Worm (Caenorhabditis elegans) whole organism, L2 larva: Measurements from ENCODE around the gene col-123.
A peak's percentile ranks its signal among the peaks of the same experiment; 100 is the strongest.

Experiments used
- C34F6.9 ChIP-seq: fragments of 150-350 bp; optimal IDR thresholded peaks from 2 replicates; lab custom pipeline; 2014; ENCODE audit warnings: missing biosample characterization, missing genetic modification characterization
- F13H6.1 ChIP-seq: sonication (generic microtip); optimal IDR thresholded peaks from 2 replicates; lab custom pipeline; 2016; ENCODE audit warnings: missing genetic modification characterization, missing compliant biosample characterization
- R02D3.7 ChIP-seq: fragments of 150-350 bp; optimal IDR thresholded peaks from 2 replicates; lab custom pipeline; 2014; ENCODE audit warnings: missing biosample characterization, missing genetic modification characterization
- Y55F3AM.14 ChIP-seq: fragments of 200-800 bp; sonication (Bioruptor generic); optimal IDR thresholded peaks from 2 replicates; lab custom pipeline; 2018; ENCODE audit warnings: mild to moderate bottlenecking, missing genetic modification characterization, missing compliant biosample characterization
- ZK546.5 ChIP-seq: sonication (generic microtip); optimal IDR thresholded peaks from 2 replicates; lab custom pipeline; 2017; ENCODE audit warnings: missing biosample characterization, missing genetic modification characterization
- alr-1 ChIP-seq: fragments of 150-350 bp; optimal IDR thresholded peaks from 2 replicates; lab custom pipeline; 2014; ENCODE audit warnings: missing biosample characterization, missing genetic modification characterization
- aly-2 ChIP-seq: fragments of 150-350 bp; optimal IDR thresholded peaks from 2 replicates; lab custom pipeline; 2014; ENCODE audit warnings: missing biosample characterization, missing genetic modification characterization
- blmp-1 ChIP-seq: sonication (generic microtip); optimal IDR thresholded peaks from 2 replicates; lab custom pipeline; 2017; ENCODE audit warnings: missing genetic modification characterization, mild to moderate bottlenecking, missing compliant biosample characterization, antibody characterized with exemption, moderate library complexity; ENCODE audit not compliant: insufficient read depth
- ceh-16 ChIP-seq: fragments of 150-350 bp; optimal IDR thresholded peaks from 2 replicates; lab custom pipeline; 2014; ENCODE audit warnings: missing biosample characterization, missing genetic modification characterization
- ceh-82 ChIP-seq: fragments of 150-350 bp; optimal IDR thresholded peaks from 2 replicates; lab custom pipeline; 2014; ENCODE audit warnings: missing biosample characterization, missing genetic modification characterization
- crh-2 ChIP-seq: sonication (generic microtip); optimal IDR thresholded peaks from 2 replicates; lab custom pipeline; 2017; ENCODE audit warnings: missing biosample characterization, missing genetic modification characterization
- egl-27 ChIP-seq: sonication (generic microtip); optimal IDR thresholded peaks from 3 replicates; lab custom pipeline; 2017; ENCODE audit warnings: missing biosample characterization, missing genetic modification reagents, missing genetic modification characterization
- elt-1 ChIP-seq: fragments of 150-350 bp; optimal IDR thresholded peaks from 2 replicates; lab custom pipeline; 2014; ENCODE audit warnings: missing biosample characterization, missing genetic modification characterization
- elt-3 ChIP-seq: sonication (generic microtip); optimal IDR thresholded peaks from 2 replicates; lab custom pipeline; 2017; ENCODE audit warnings: missing biosample characterization, missing genetic modification characterization
- fos-1 ChIP-seq: fragments of 150-350 bp; optimal IDR thresholded peaks from 2 replicates; lab custom pipeline; 2014; ENCODE audit warnings: missing biosample characterization, missing genetic modification characterization
- gmeb-1 ChIP-seq: fragments of 150-350 bp; optimal IDR thresholded peaks from 2 replicates; lab custom pipeline; 2014; ENCODE audit warnings: missing biosample characterization, missing genetic modification characterization
- lin-39 ChIP-seq: fragments of 150-350 bp; optimal IDR thresholded peaks from 2 replicates; lab custom pipeline; 2014; ENCODE audit warnings: missing biosample characterization, missing genetic modification reagents, missing genetic modification characterization
- lsy-2 ChIP-seq, 2 experiments: fragments of 150-350 bp in 1 of 2; sonication (generic microtip) in 1 of 2; optimal IDR thresholded peaks; 2 replicates each; lab custom pipeline; 2014 to 2017; ENCODE audit warnings: missing biosample characterization in 2 of 2, missing genetic modification characterization in 2 of 2
- mbf-1 ChIP-seq: sonication (generic microtip); optimal IDR thresholded peaks from 2 replicates; lab custom pipeline; 2017; ENCODE audit warnings: missing biosample characterization, missing genetic modification characterization
- mdl-1 ChIP-seq, 2 experiments: fragments of 150-350 bp in 1 of 2; sonication (generic microtip) in 1 of 2; optimal IDR thresholded peaks; 2 replicates each; lab custom pipeline; 2017; ENCODE audit warnings: missing biosample characterization in 2 of 2, missing genetic modification characterization in 2 of 2
- nhr-12 ChIP-seq: fragments of 150-350 bp; optimal IDR thresholded peaks from 2 replicates; lab custom pipeline; 2014; ENCODE audit warnings: missing biosample characterization, missing genetic modification characterization
- nhr-129 ChIP-seq: fragments of 150-350 bp; optimal IDR thresholded peaks from 2 replicates; lab custom pipeline; 2014; ENCODE audit warnings: missing biosample characterization, missing genetic modification characterization
- nhr-23 ChIP-seq: fragments of 150-350 bp; optimal IDR thresholded peaks from 2 replicates; lab custom pipeline; 2014; ENCODE audit warnings: missing biosample characterization, missing genetic modification reagents, missing genetic modification characterization
- nhr-237 ChIP-seq: fragments of 150-350 bp; optimal IDR thresholded peaks from 2 replicates; lab custom pipeline; 2014; ENCODE audit warnings: missing biosample characterization, missing genetic modification characterization
- nhr-25 ChIP-seq: fragments of 150-350 bp; sonication (generic microtip); optimal IDR thresholded peaks from 3 replicates; lab custom pipeline; 2014; ENCODE audit warnings: missing biosample characterization, missing genetic modification characterization
- nhr-6 ChIP-seq: fragments of 150-350 bp; optimal IDR thresholded peaks from 2 replicates; lab custom pipeline; 2014; ENCODE audit warnings: missing biosample characterization, missing genetic modification characterization
- nhr-77 ChIP-seq: fragments of 150-350 bp; optimal IDR thresholded peaks from 2 replicates; lab custom pipeline; 2014; ENCODE audit warnings: missing biosample characterization, missing genetic modification characterization
- peb-1 ChIP-seq: fragments of 150-350 bp; optimal IDR thresholded peaks from 2 replicates; lab custom pipeline; 2014; ENCODE audit warnings: missing biosample characterization, missing genetic modification characterization
- sma-9 ChIP-seq, 2 experiments: fragments of 150-350 bp in 1 of 2; sonication (generic microtip) in 1 of 2; optimal IDR thresholded peaks; 2 replicates each; lab custom pipeline; 2014 to 2016; ENCODE audit warnings: missing genetic modification characterization in 2 of 2, mild to moderate bottlenecking in 1 of 2, missing biosample characterization in 1 of 2, missing compliant biosample characterization in 1 of 2, missing genetic modification reagents in 1 of 2, moderate library complexity in 1 of 2
- unc-39 ChIP-seq: fragments of 150-350 bp; optimal IDR thresholded peaks from 2 replicates; lab custom pipeline; 2014; ENCODE audit warnings: missing biosample characterization, missing genetic modification characterization
- unc-55 ChIP-seq: fragments of 150-350 bp; sonication (generic microtip); optimal IDR thresholded peaks from 3 replicates; lab custom pipeline; 2014; ENCODE audit warnings: missing biosample characterization, missing genetic modification reagents, missing genetic modification characterization
- unc-62 ChIP-seq: fragments of 150-350 bp; optimal IDR thresholded peaks from 2 replicates; lab custom pipeline; 2014; ENCODE audit warnings: missing biosample characterization, missing genetic modification reagents, missing genetic modification characterization
- ztf-1 ChIP-seq: fragments of 200-800 bp; sonication (Bioruptor generic); conservative IDR thresholded peaks from 2 replicates; pipeline ENCODE4 v1.3.6; 2022; ENCODE audit warnings: missing genetic modification characterization, missing compliant biosample characterization
- ztf-11 ChIP-seq: sonication (generic microtip); optimal IDR thresholded peaks from 2 replicates; lab custom pipeline; 2017; ENCODE audit warnings: missing biosample characterization, missing genetic modification characterization

Gene col-123

DNA sequence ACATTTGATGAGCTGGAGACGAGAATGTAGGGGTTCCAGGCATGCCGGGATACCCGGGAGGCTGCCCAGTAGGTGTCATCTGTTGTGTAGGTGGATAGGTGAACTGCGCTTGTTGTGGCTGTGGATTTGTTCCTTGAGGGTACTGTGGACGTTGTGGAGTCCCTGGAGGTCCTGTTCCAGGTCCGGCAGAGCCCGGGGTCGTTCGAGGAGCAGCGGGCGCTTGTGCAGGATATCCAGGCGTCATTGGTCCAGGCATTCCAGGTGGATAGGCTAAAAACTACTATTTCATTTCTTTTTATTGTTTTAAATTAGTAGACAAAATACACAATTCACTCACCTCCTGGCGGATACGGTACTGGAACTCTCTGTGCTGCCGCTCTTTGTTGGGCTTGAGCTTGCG, 26.5 kb upstream of the col-123 start:
- no peak for TF ChIP-seq Y55F3AM.14 (GFP tag; lab: Kevin White, UChicago)
- no peak for TF ChIP-seq R02D3.7
- TF ChIP-seq unc-39 (tag; lab: Kevin White, UChicago), result no peak
- TF ChIP-seq blmp-1 (tag; lab: Kevin White, UChicago), result no peak
- no peak for TF ChIP-seq F13H6.1 (tag; lab: Kevin White, UChicago)
- no peak for TF ChIP-seq nhr-25
- TF ChIP-seq C34F6.9 (tag; lab: Kevin White, UChicago), result no peak
- TF ChIP-seq, all 48 proteins: peak for 0

- TF ChIP-seq blmp-1 (tag; lab: Kevin White, UChicago) (no peak), nhr-77 (tag; lab: Kevin White, UChicago) (no peak), ztf-11 (tag; lab: Kevin White, UChicago) (no peak), unc-62 (GFP tag; lab: Kevin White, UChicago) (no peak), gmeb-1 (tag; lab: Kevin White, UChicago) (no peak), elt-1 (no peak), alr-1 (no peak), mdl-1 (tag; optimal IDR thresholded peaks at IDR 0.05; lab: Kevin White, UChicago) (no peak), ceh-82 (no peak), ceh-16 (tag; lab: Kevin White, UChicago) (no peak), ZK546.5 (tag; lab: Kevin White, UChicago) (no peak), nhr-237 (tag; lab: Kevin White, UChicago) (no peak), aly-2 (tag; lab: Kevin White, UChicago) (no peak), mbf-1 (tag; lab: Kevin White, UChicago) (no peak), nhr-129 (tag; lab: Kevin White, UChicago) (no peak), crh-2 (tag; lab: Kevin White, UChicago) (no peak), ztf-1 (GFP tag; lab: Robert Waterston, UW) (no peak), peb-1 (tag; lab: Kevin White, UChicago) (no peak), sma-9 (GFP tag; optimal IDR thresholded peaks at IDR 0.05; lab: Kevin White, UChicago) (no peak), sma-9 (tag; optimal IDR thresholded peaks at IDR 0.05; lab: Kevin White, UChicago) (no peak), unc-55 (no peak)
Measured at ce11 chrIV:9796494-9796893, 25.2 kb upstream of the col-123 start, which contains the start of gene pis-1. pis-1 (minus strand) TSS chrIV:9796594.

- TF ChIP-seq C34F6.9 (tag; lab: Kevin White, UChicago) (peak; percentile 8), nhr-12 (tag; lab: Kevin White, UChicago) (no peak), lin-39 (no peak), elt-3 (tag; lab: Kevin White, UChicago) (no peak), nhr-23 (tag; lab: Kevin White, UChicago) (no peak), ZK546.5 (tag; lab: Kevin White, UChicago) (no peak), ceh-16 (tag; lab: Kevin White, UChicago) (no peak), peb-1 (tag; lab: Kevin White, UChicago) (no peak), egl-27 (tag; lab: Kevin White, UChicago) (no peak), fos-1 (tag; lab: Kevin White, UChicago) (peak; percentile 51), sma-9 (GFP tag; optimal IDR thresholded peaks at IDR 0.05; lab: Kevin White, UChicago) (peak; percentile 33), sma-9 (tag; optimal IDR thresholded peaks at IDR 0.05; lab: Kevin White, UChicago) (no peak), nhr-237 (tag; lab: Kevin White, UChicago) (no peak), crh-2 (tag; lab: Kevin White, UChicago) (no peak), lsy-2 (tag; optimal IDR thresholded peaks at IDR 0.05; lab: Kevin White, UChicago) (peak in 1 of 2 experiments; percentile 22), F13H6.1 (tag; lab: Kevin White, UChicago) (peak; percentile 12)
Measured at ce11 chrIV:9797304-9798003, 24.3 kb upstream of the col-123 start, which contains the start of gene T13F2.2. T13F2.2 (minus strand) TSS chrIV:9797354.

- TF ChIP-seq mdl-1 (tag; optimal IDR thresholded peaks at IDR 0.05; lab: Kevin White, UChicago) (no peak), C34F6.9 (tag; lab: Kevin White, UChicago) (peak; percentile 17), nhr-6 (tag; lab: Kevin White, UChicago) (no peak), sma-9 (GFP tag; optimal IDR thresholded peaks at IDR 0.05; lab: Kevin White, UChicago) (peak; percentile 17), sma-9 (tag; optimal IDR thresholded peaks at IDR 0.05; lab: Kevin White, UChicago) (no peak)
Measured at ce11 chrIV:9798307-9798706, 23.4 kb upstream of the col-123 start.
